Worm (Caenorhabditis elegans) whole organism, late embryonic: ENCODE data around the gene C53D6.8.

ENCODE experiments used
- C08G9.2 ChIP-seq: sonication (generic microtip); optimal IDR thresholded peaks from 2 replicates; lab custom pipeline; 2016; ENCODE audit warnings: mild to moderate bottlenecking, missing genetic modification characterization, moderate library complexity, missing compliant biosample characterization
- F13H6.1 ChIP-seq: sonication (generic microtip); optimal IDR thresholded peaks from 2 replicates; lab custom pipeline; 2016; ENCODE audit warnings: missing genetic modification characterization, missing compliant biosample characterization
- K09A11.1 ChIP-seq: sonication (generic microtip); optimal IDR thresholded peaks from 2 replicates; lab custom pipeline; 2017; ENCODE audit warnings: antibody characterized with exemption, mild to moderate bottlenecking, missing genetic modification characterization, missing compliant biosample characterization; ENCODE audit not compliant: insufficient read depth
- T23F11.4 ChIP-seq: fragments of 200-800 bp; sonication (Bioruptor generic); optimal IDR thresholded peaks from 2 replicates; lab custom pipeline; 2018; ENCODE audit warnings: mild to moderate bottlenecking, missing genetic modification characterization, missing compliant biosample characterization
- Y22D7AL.16 ChIP-seq: sonication (generic microtip); optimal IDR thresholded peaks from 2 replicates; lab custom pipeline; 2016; ENCODE audit warnings: missing genetic modification characterization, missing compliant biosample characterization
- ama-1 ChIP-seq: fragments of 150-350 bp; optimal IDR thresholded peaks from 2 replicates; lab custom pipeline; 2014
- ceh-18 ChIP-seq: sonication (generic microtip); optimal IDR thresholded peaks from 2 replicates; lab custom pipeline; 2016; ENCODE audit warnings: missing genetic modification characterization, missing compliant biosample characterization
- ceh-31 ChIP-seq: sonication (generic microtip); optimal IDR thresholded peaks from 2 replicates; lab custom pipeline; 2016; ENCODE audit warnings: missing genetic modification characterization, missing compliant biosample characterization
- ceh-48 ChIP-seq: sonication (generic microtip); optimal IDR thresholded peaks from 2 replicates; lab custom pipeline; 2016; ENCODE audit warnings: missing genetic modification characterization, inconsistent platforms, missing compliant biosample characterization
- che-1 ChIP-seq: sonication (generic microtip); optimal IDR thresholded peaks from 2 replicates; lab custom pipeline; 2016; ENCODE audit warnings: mild to moderate bottlenecking, missing genetic modification characterization, missing compliant biosample characterization
- dmd-4 ChIP-seq: sonication (generic microtip); optimal IDR thresholded peaks from 2 replicates; lab custom pipeline; 2016; ENCODE audit warnings: borderline replicate concordance, missing genetic modification characterization, missing compliant biosample characterization
- elt-4 ChIP-seq: sonication (generic microtip); optimal IDR thresholded peaks from 2 replicates; lab custom pipeline; 2016; ENCODE audit warnings: missing genetic modification characterization, missing compliant biosample characterization
- ets-4 ChIP-seq: sonication (generic microtip); optimal IDR thresholded peaks from 2 replicates; lab custom pipeline; 2016; ENCODE audit warnings: missing genetic modification characterization, missing compliant biosample characterization
- eyg-1 ChIP-seq: sonication (generic microtip); optimal IDR thresholded peaks from 2 replicates; lab custom pipeline; 2016; ENCODE audit warnings: missing genotype, missing genetic modification characterization, missing compliant biosample characterization
- hlh-13 ChIP-seq: fragments of 200-800 bp; sonication (Bioruptor generic); optimal IDR thresholded peaks from 2 replicates; lab custom pipeline; 2018; ENCODE audit warnings: mild to moderate bottlenecking, missing genetic modification characterization, missing compliant biosample characterization
- hlh-30 ChIP-seq: sonication (generic microtip); optimal IDR thresholded peaks from 2 replicates; lab custom pipeline; 2017; ENCODE audit warnings: antibody characterized with exemption, missing genetic modification characterization, missing compliant biosample characterization; ENCODE audit not compliant: insufficient read depth
- hlh-6 ChIP-seq: sonication (generic microtip); optimal IDR thresholded peaks from 2 replicates; lab custom pipeline; 2016; ENCODE audit warnings: missing genotype, missing genetic modification characterization, missing compliant biosample characterization
- lin-11 ChIP-seq: fragments of 200-800 bp; sonication (Bioruptor generic); optimal IDR thresholded peaks from 2 replicates; lab custom pipeline; 2018; ENCODE audit warnings: mild to moderate bottlenecking, missing genetic modification characterization, missing compliant biosample characterization
- madf-2 ChIP-seq: sonication (generic microtip); optimal IDR thresholded peaks from 2 replicates; lab custom pipeline; 2017; ENCODE audit warnings: missing genetic modification characterization, missing compliant biosample characterization
- mec-3 ChIP-seq: sonication (generic microtip); optimal IDR thresholded peaks from 2 replicates; lab custom pipeline; 2016; ENCODE audit warnings: borderline replicate concordance, missing genetic modification characterization, missing compliant biosample characterization
- nfya-1 ChIP-seq: sonication (generic microtip); optimal IDR thresholded peaks from 2 replicates; lab custom pipeline; 2017; ENCODE audit warnings: missing genetic modification characterization, mild to moderate bottlenecking, missing compliant biosample characterization, antibody characterized with exemption, moderate library complexity
- nhr-11 ChIP-seq: fragments of 150-350 bp; optimal IDR thresholded peaks from 2 replicates; lab custom pipeline; 2014; ENCODE audit warnings: missing biosample characterization, missing genetic modification characterization
- nhr-232 ChIP-seq: sonication (generic microtip); optimal IDR thresholded peaks from 2 replicates; lab custom pipeline; 2016; ENCODE audit warnings: missing genetic modification characterization, missing compliant biosample characterization
- pag-3 ChIP-seq: sonication (generic microtip); optimal IDR thresholded peaks from 2 replicates; lab custom pipeline; 2016; ENCODE audit warnings: missing compliant biosample characterization, missing genetic modification characterization, borderline replicate concordance
- pat-9 ChIP-seq: fragments of 200-800 bp; sonication (Bioruptor generic); optimal IDR thresholded peaks from 2 replicates; lab custom pipeline; 2018; ENCODE audit warnings: mild to moderate bottlenecking, missing genetic modification characterization, moderate library complexity, missing compliant biosample characterization
- pha-2 ChIP-seq: sonication (generic microtip); optimal IDR thresholded peaks from 2 replicates; lab custom pipeline; 2017; ENCODE audit warnings: mild to moderate bottlenecking, missing genetic modification characterization, missing compliant biosample characterization
- pha-4 ChIP-seq: fragments of 150-350 bp; optimal IDR thresholded peaks from 2 replicates; lab custom pipeline; 2018; ENCODE audit warnings: missing biosample characterization, missing genetic modification reagents, missing genetic modification characterization
- pqm-1 ChIP-seq: sonication (generic microtip); optimal IDR thresholded peaks from 2 replicates; lab custom pipeline; 2016; ENCODE audit warnings: missing genetic modification characterization, missing compliant biosample characterization
- rnt-1 ChIP-seq: sonication (generic microtip); optimal IDR thresholded peaks from 2 replicates; lab custom pipeline; 2016; ENCODE audit warnings: missing genetic modification characterization, missing compliant biosample characterization
- sdc-2 ChIP-seq: sonication (generic microtip); optimal IDR thresholded peaks from 2 replicates; lab custom pipeline; 2016; ENCODE audit warnings: missing genotype, missing genetic modification characterization, missing compliant biosample characterization
- sox-4 ChIP-seq: sonication (generic microtip); optimal IDR thresholded peaks from 2 replicates; lab custom pipeline; 2017; ENCODE audit warnings: mild to moderate bottlenecking, missing genetic modification characterization, inconsistent platforms, missing compliant biosample characterization
- syd-9 ChIP-seq: sonication (generic microtip); optimal IDR thresholded peaks from 2 replicates; lab custom pipeline; 2016; ENCODE audit warnings: mild to moderate bottlenecking, missing genetic modification characterization, moderate library complexity, missing compliant biosample characterization
- tbx-2 ChIP-seq: sonication (generic microtip); optimal IDR thresholded peaks from 2 replicates; lab custom pipeline; 2016; ENCODE audit warnings: missing genetic modification characterization, missing compliant biosample characterization
- tbx-7 ChIP-seq: sonication (generic microtip); optimal IDR thresholded peaks from 2 replicates; lab custom pipeline; 2016; ENCODE audit warnings: missing genotype, missing genetic modification characterization, missing compliant biosample characterization
- ttx-3 ChIP-seq: sonication (generic microtip); optimal IDR thresholded peaks from 2 replicates; lab custom pipeline; 2016; ENCODE audit warnings: missing genetic modification reagents, missing genetic modification characterization, missing compliant biosample characterization
- unc-3 ChIP-seq, 2 experiments: fragments of 200-800 bp in 1 of 2; sonication (Bioruptor generic) in 1 of 2; sonication (generic microtip) in 1 of 2; conservative IDR thresholded peaks in 1 of 2; optimal IDR thresholded peaks in 1 of 2; 2 replicates each; pipeline versions ENCODE4 v1.3.6 to Lab custom; 2016 to 2022; ENCODE audit warnings: missing compliant biosample characterization in 2 of 2, missing genetic modification characterization in 2 of 2, missing genetic modification reagents in 1 of 2
- unc-55 ChIP-seq: sonication (generic microtip); optimal IDR thresholded peaks from 2 replicates; lab custom pipeline; 2017; ENCODE audit warnings: missing biosample characterization, missing genetic modification reagents, missing genetic modification characterization
- zip-5 ChIP-seq: sonication (generic microtip); optimal IDR thresholded peaks from 2 replicates; lab custom pipeline; 2016; ENCODE audit warnings: missing genetic modification characterization, missing compliant biosample characterization

The C53D6.8 gene

ce11 chrIV:9034340-9034739 lies 31.8 kb upstream of the C53D6.8 start, which contains the start of gene C53D6.10:
Gene C53D6.10 (minus strand): TSS chrIV:9034440.
- TF ChIP-seq madf-2 (tag; lab: Kevin White, UChicago) (no peak), hlh-30 (tag; lab: Kevin White, UChicago) (no peak), nhr-232 (tag; lab: Kevin White, UChicago) (no peak), syd-9 (tag; lab: Kevin White, UChicago) (no peak), ttx-3 (tag; lab: Kevin White, UChicago) (no peak), pqm-1 (tag; lab: Kevin White, UChicago) (no peak), ceh-31 (tag; lab: Kevin White, UChicago) (no peak), che-1 (tag; lab: Kevin White, UChicago) (no peak), unc-3 (GFP tag; conservative IDR thresholded peaks at IDR 0.05; lab: Robert Waterston, UW) (no peak), unc-3 (tag; optimal IDR thresholded peaks at IDR 0.05; lab: Kevin White, UChicago) (no peak), tbx-7 (tag; lab: Kevin White, UChicago) (no peak), hlh-6 (tag; lab: Kevin White, UChicago) (no peak), ama-1 (lab: Kevin White, UChicago) (no peak), hlh-13 (GFP tag; lab: Kevin White, UChicago) (no peak), dmd-4 (tag; lab: Kevin White, UChicago) (no peak), ceh-48 (tag; lab: Kevin White, UChicago) (no peak), eyg-1 (tag; lab: Kevin White, UChicago) (no peak), pag-3 (tag; lab: Kevin White, UChicago) (no peak)
- TF ChIP-seq, all 69 proteins: peak for 0

ce11 chrIV:9032550-9032949 lies 30.0 kb upstream of the C53D6.8 start, which contains the start of gene C53D6.6:
Gene C53D6.6 (minus strand): TSS chrIV:9032667.
- no peak for TF ChIP-seq rnt-1 (tag; lab: Kevin White, UChicago)
- no peak for TF ChIP-seq mec-3 (tag; lab: Kevin White, UChicago)
- TF ChIP-seq T23F11.4 (GFP tag; lab: Kevin White, UChicago) = no peak
- TF ChIP-seq nfya-1 (tag; lab: Kevin White, UChicago) = peak; percentile 38
- TF ChIP-seq elt-4 (tag; lab: Kevin White, UChicago) = no peak
- TF ChIP-seq unc-55 (GFP tag; lab: Kevin White, UChicago) = peak; percentile 46
- no peak for TF ChIP-seq Y22D7AL.16 (tag; lab: Kevin White, UChicago)
- no peak for TF ChIP-seq F13H6.1 (tag; lab: Kevin White, UChicago)
- no peak for TF ChIP-seq C08G9.2 (tag; lab: Kevin White, UChicago)
- no peak for TF ChIP-seq pat-9 (tag; lab: Kevin White, UChicago)
- TF ChIP-seq tbx-2 = peak; percentile 39
- no peak for TF ChIP-seq ets-4
- no peak for TF ChIP-seq nhr-11 (tag; lab: Kevin White, UChicago)
- no peak for TF ChIP-seq sdc-2 (tag; lab: Kevin White, UChicago)
- TF ChIP-seq dmd-4 (tag; lab: Kevin White, UChicago) = no peak
- no peak for TF ChIP-seq zip-5 (tag; lab: Kevin White, UChicago)
- no peak for TF ChIP-seq sox-4 (tag; lab: Kevin White, UChicago)
- TF ChIP-seq ttx-3 (tag; lab: Kevin White, UChicago) = no peak

- TF ChIP-seq hlh-13 (GFP tag; lab: Kevin White, UChicago) (no peak), pha-4 (tag; lab: Kevin White, UChicago) (no peak), pha-2 (no peak), Y22D7AL.16 (tag; lab: Kevin White, UChicago) (no peak), nfya-1 (tag; lab: Kevin White, UChicago) (no peak), lin-11 (tag; lab: Kevin White, UChicago) (no peak), F13H6.1 (tag; lab: Kevin White, UChicago) (no peak), K09A11.1 (no peak), ceh-18 (tag; lab: Kevin White, UChicago) (no peak)
- TF ChIP-seq, all 69 proteins: peak for 0
These were observed 18.8 kb upstream of the C53D6.8 start for ce11 chrIV:9021245-9021779.
